Fruit fly (Drosophila melanogaster) whole organism, embryonic: ENCODE measurements around the gene dao.

Source experiments
- Ada2b ChIP-seq: fragments of 200-800 bp; sonication (Bioruptor generic); IDR thresholded peaks from 2 replicates; pipeline ENCODE4 v1.3.6; 2022; ENCODE audit warnings: missing biosample characterization, missing genetic modification characterization
- BtbVII ChIP-seq: fragments of 200-800 bp; sonication (Bioruptor generic); optimal IDR thresholded peaks from 3 replicates; lab custom pipeline; 2017; ENCODE audit warnings: missing biosample characterization, mild to moderate bottlenecking, missing genetic modification characterization
- CG10147 ChIP-seq: fragments of 200-800 bp; sonication (Bioruptor generic); optimal IDR thresholded peaks from 2 replicates; lab custom pipeline; 2019; ENCODE audit warnings: missing biosample characterization, mild to moderate bottlenecking, missing genetic modification characterization, moderate library complexity
- CG10274 ChIP-seq: fragments of 200-800 bp; sonication (Bioruptor generic); optimal IDR thresholded peaks from 3 replicates; lab custom pipeline; 2017; ENCODE audit warnings: missing biosample characterization, mild to moderate bottlenecking, missing genetic modification characterization
- CG10654 ChIP-seq: fragments of 200-800 bp; sonication (Bioruptor generic); optimal IDR thresholded peaks from 2 replicates; lab custom pipeline; 2016; ENCODE audit warnings: missing biosample characterization, missing genetic modification characterization
- CG11723 ChIP-seq: fragments of 200-800 bp; sonication (Bioruptor generic); optimal IDR thresholded peaks from 2 replicates; lab custom pipeline; 2017; ENCODE audit warnings: missing biosample characterization, mild to moderate bottlenecking, missing genetic modification characterization
- CG12744 ChIP-seq: fragments of 200-800 bp; sonication (Bioruptor generic); optimal IDR thresholded peaks from 2 replicates; lab custom pipeline; 2016; ENCODE audit warnings: missing biosample characterization, missing genetic modification characterization
- CG13287 ChIP-seq: fragments of 200-800 bp; sonication (Bioruptor generic); IDR thresholded peaks from 2 replicates; pipeline ENCODE4 v1.3.6; 2022; ENCODE audit warnings: missing biosample characterization, missing genetic modification characterization; ENCODE audit not compliant: partially characterized antibody
- CG1602 ChIP-seq: fragments of 200-800 bp; sonication (Bioruptor generic); optimal IDR thresholded peaks from 3 replicates; lab custom pipeline; 2016; ENCODE audit warnings: missing biosample characterization, missing genetic modification characterization
- CG1832 ChIP-seq: fragments of 200-800 bp; sonication (Bioruptor generic); optimal IDR thresholded peaks from 2 replicates; lab custom pipeline; 2017; ENCODE audit warnings: missing biosample characterization, mild to moderate bottlenecking, missing genetic modification characterization, inconsistent platforms
- CG2129 ChIP-seq: fragments of 200-800 bp; sonication (Bioruptor generic); IDR thresholded peaks from 2 replicates; pipeline ENCODE4 v1.3.6; 2022; ENCODE audit warnings: missing biosample characterization, missing genetic modification characterization; ENCODE audit not compliant: partially characterized antibody
- CG2202 ChIP-seq: fragments of 200-800 bp; sonication (Bioruptor generic); optimal IDR thresholded peaks from 2 replicates; lab custom pipeline; 2018; ENCODE audit warnings: missing biosample characterization, mild to moderate bottlenecking, missing genetic modification characterization
- CG2875 ChIP-seq: fragments of 200-800 bp; sonication (Bioruptor generic); optimal IDR thresholded peaks from 2 replicates; lab custom pipeline; 2017; ENCODE audit warnings: missing biosample characterization, mild to moderate bottlenecking, missing genetic modification characterization, missing genetic modification reagents
- CG31441 ChIP-seq: fragments of 200-800 bp; sonication (Bioruptor generic); IDR thresholded peaks from 2 replicates; pipeline ENCODE4 v1.3.6; 2022; ENCODE audit warnings: missing biosample characterization, missing genetic modification characterization
- CG3281 ChIP-seq: fragments of 200-800 bp; sonication (Bioruptor generic); optimal IDR thresholded peaks from 3 replicates; lab custom pipeline; 2017; ENCODE audit warnings: missing biosample characterization, mild to moderate bottlenecking, missing genetic modification characterization
- CG42726 ChIP-seq: fragments of 200-800 bp; sonication (Bioruptor generic); IDR thresholded peaks from 2 replicates; pipeline ENCODE4 v1.3.6; 2022; ENCODE audit warnings: missing biosample characterization, missing genetic modification characterization; ENCODE audit not compliant: partially characterized antibody
- CG7357 ChIP-seq: fragments of 200-800 bp; sonication (Bioruptor generic); IDR thresholded peaks from 3 replicates; pipeline ENCODE4 v1.3.6; 2022; ENCODE audit warnings: missing biosample characterization, missing genetic modification characterization
- CG8765 ChIP-seq: fragments of 200-800 bp; sonication (Bioruptor generic); IDR thresholded peaks from 2 replicates; pipeline ENCODE4 v1.3.6; 2022; ENCODE audit warnings: missing biosample characterization, missing genetic modification characterization
- CG9609 ChIP-seq: fragments of 200-800 bp; sonication (Bioruptor generic); optimal IDR thresholded peaks from 3 replicates; lab custom pipeline; 2016; ENCODE audit warnings: missing biosample characterization, missing genetic modification characterization
- Gug ChIP-seq: fragments of 200-800 bp; sonication (Bioruptor generic); IDR thresholded peaks from 4 replicates; pipeline ENCODE4 v1.3.6; 2022; ENCODE audit warnings: missing biosample characterization, missing genetic modification characterization
- HHEX ChIP-seq: fragments of 200-800 bp; sonication (Bioruptor generic); optimal IDR thresholded peaks from 3 replicates; lab custom pipeline; 2017; ENCODE audit warnings: missing biosample characterization, mild to moderate bottlenecking, missing genetic modification characterization, missing genetic modification reagents
- HLH4C ChIP-seq: fragments of 200-800 bp; sonication (Bioruptor generic); IDR thresholded peaks from 3 replicates; pipeline ENCODE4 v1.3.6; 2022; ENCODE audit warnings: missing biosample characterization, missing genetic modification characterization; ENCODE audit not compliant: partially characterized antibody
- Lhr ChIP-seq: fragments of 200-800 bp; sonication (Bioruptor generic); optimal IDR thresholded peaks from 3 replicates; lab custom pipeline; 2017; ENCODE audit warnings: mild to moderate bottlenecking, missing biosample characterization, missing genetic modification reagents, missing genetic modification characterization
- Mad ChIP-seq: fragments of 200-800 bp; sonication (Bioruptor generic); optimal IDR thresholded peaks from 2 replicates; lab custom pipeline; 2016; ENCODE audit warnings: missing biosample characterization, missing genetic modification characterization
- NC2β ChIP-seq: fragments of 200-800 bp; sonication (Bioruptor generic); optimal IDR thresholded peaks from 2 replicates; lab custom pipeline; 2016; ENCODE audit warnings: missing biosample characterization, missing genetic modification characterization
- NfI ChIP-seq: fragments of 200-800 bp; sonication (Bioruptor generic); optimal IDR thresholded peaks from 3 replicates; lab custom pipeline; 2018; ENCODE audit warnings: missing biosample characterization, mild to moderate bottlenecking, missing genetic modification characterization, moderate library complexity
- Xbp1 ChIP-seq: fragments of 200-800 bp; sonication (Bioruptor generic); optimal IDR thresholded peaks from 3 replicates; lab custom pipeline; 2016; ENCODE audit warnings: missing biosample characterization, mild to moderate bottlenecking, missing genetic modification characterization
- bigmax ChIP-seq: fragments of 200-800 bp; sonication (Bioruptor generic); optimal IDR thresholded peaks from 2 replicates; lab custom pipeline; 2018; ENCODE audit warnings: missing biosample characterization, mild to moderate bottlenecking, missing genetic modification characterization
- cad ChIP-seq: fragments of >200 bp; optimal IDR thresholded peaks from 2 replicates; lab custom pipeline; 2017; ENCODE audit warnings: missing biosample characterization, missing genetic modification characterization
- caup ChIP-seq: fragments of 200-800 bp; sonication (Bioruptor generic); optimal IDR thresholded peaks from 3 replicates; lab custom pipeline; 2017; ENCODE audit warnings: missing biosample characterization, mild to moderate bottlenecking, missing genetic modification characterization, moderate library complexity; ENCODE audit not compliant: severe bottlenecking
- chm ChIP-seq: fragments of 200-800 bp; sonication (Bioruptor generic); IDR thresholded peaks from 2 replicates; pipeline ENCODE4 v1.3.6; 2022; ENCODE audit warnings: missing biosample characterization, missing genetic modification characterization
- crc ChIP-seq: fragments of 200-800 bp; sonication (Bioruptor generic); optimal IDR thresholded peaks from 2 replicates; lab custom pipeline; 2016; ENCODE audit warnings: missing biosample characterization, missing genetic modification characterization
- crp ChIP-seq, 2 experiments: fragments of 200-800 bp; sonication (Bioruptor generic); optimal IDR thresholded peaks; 2 replicates in 1 of 2; 3 replicates in 1 of 2; lab custom pipeline; 2017; ENCODE audit warnings: missing biosample characterization in 2 of 2, missing genetic modification characterization in 2 of 2, mild to moderate bottlenecking in 1 of 2, moderate library complexity in 1 of 2
- disco-r ChIP-seq: fragments of 200-800 bp; sonication (Bioruptor generic); optimal IDR thresholded peaks from 2 replicates; lab custom pipeline; 2016; ENCODE audit warnings: missing biosample characterization, missing genetic modification characterization
- ems ChIP-seq: fragments of 200-800 bp; sonication (Bioruptor generic); optimal IDR thresholded peaks from 3 replicates; lab custom pipeline; 2016; ENCODE audit warnings: missing biosample characterization, missing genetic modification characterization
- eyg ChIP-seq: fragments of 200-800 bp; sonication (Bioruptor generic); optimal IDR thresholded peaks from 3 replicates; lab custom pipeline; 2016; ENCODE audit warnings: missing biosample characterization, missing genetic modification characterization
- hth ChIP-seq: fragments of >200 bp; optimal IDR thresholded peaks from 2 replicates; lab custom pipeline; 2017; ENCODE audit warnings: inconsistent platforms
- ken ChIP-seq: fragments of 200-800 bp; sonication (Bioruptor generic); IDR thresholded peaks from 3 replicates; pipeline ENCODE4 v1.3.6; 2022; ENCODE audit warnings: missing biosample characterization, missing genetic modification characterization
- mld ChIP-seq: fragments of 200-800 bp; sonication (Bioruptor generic); IDR thresholded peaks from 3 replicates; pipeline ENCODE4 v1.3.6; 2022; ENCODE audit warnings: missing biosample characterization, missing genetic modification characterization; ENCODE audit not compliant: partially characterized antibody
- nerfin-2 ChIP-seq: fragments of 200-800 bp; sonication (Bioruptor generic); IDR thresholded peaks from 2 replicates; pipeline ENCODE4 v1.3.6; 2022; ENCODE audit warnings: missing biosample characterization, missing genetic modification characterization; ENCODE audit not compliant: partially characterized antibody
- onecut ChIP-seq: fragments of 200-800 bp; sonication (Bioruptor generic); IDR thresholded peaks from 2 replicates; pipeline ENCODE4 v1.3.6; 2022; ENCODE audit warnings: missing biosample characterization, missing genetic modification characterization
- phol ChIP-seq: fragments of 200-800 bp; sonication (Bioruptor generic); optimal IDR thresholded peaks from 3 replicates; lab custom pipeline; 2018; ENCODE audit warnings: missing biosample characterization, mild to moderate bottlenecking, missing genetic modification characterization, moderate library complexity
- pum ChIP-seq: fragments of 200-800 bp; sonication (Bioruptor generic); optimal IDR thresholded peaks from 2 replicates; lab custom pipeline; 2016; ENCODE audit warnings: missing biosample characterization, missing genetic modification characterization
- sens ChIP-seq: fragments of 200-800 bp; sonication (Bioruptor generic); peaks from one replicate; lab custom pipeline; 2016; ENCODE audit warnings: missing biosample characterization, missing genetic modification characterization
- seq ChIP-seq: fragments of 200-800 bp; sonication (Bioruptor generic); IDR thresholded peaks from 2 replicates; pipeline ENCODE4 v1.3.6; 2022; ENCODE audit warnings: missing biosample characterization, missing genetic modification characterization
- sqz ChIP-seq: fragments of 200-800 bp; sonication (Bioruptor generic); optimal IDR thresholded peaks from 3 replicates; lab custom pipeline; 2018; ENCODE audit warnings: missing biosample characterization, mild to moderate bottlenecking, missing genetic modification characterization
- stwl ChIP-seq: fragments of 200-800 bp; sonication (Bioruptor generic); optimal IDR thresholded peaks from 3 replicates; lab custom pipeline; 2018; ENCODE audit warnings: missing biosample characterization, mild to moderate bottlenecking, missing genetic modification characterization, moderate library complexity
- unc-4 ChIP-seq: fragments of 200-800 bp; sonication (Bioruptor generic); IDR thresholded peaks from 2 replicates; pipeline ENCODE4 v1.3.6; 2022; ENCODE audit warnings: missing biosample characterization, missing genetic modification characterization; ENCODE audit not compliant: partially characterized antibody

dao gene

DNA sequence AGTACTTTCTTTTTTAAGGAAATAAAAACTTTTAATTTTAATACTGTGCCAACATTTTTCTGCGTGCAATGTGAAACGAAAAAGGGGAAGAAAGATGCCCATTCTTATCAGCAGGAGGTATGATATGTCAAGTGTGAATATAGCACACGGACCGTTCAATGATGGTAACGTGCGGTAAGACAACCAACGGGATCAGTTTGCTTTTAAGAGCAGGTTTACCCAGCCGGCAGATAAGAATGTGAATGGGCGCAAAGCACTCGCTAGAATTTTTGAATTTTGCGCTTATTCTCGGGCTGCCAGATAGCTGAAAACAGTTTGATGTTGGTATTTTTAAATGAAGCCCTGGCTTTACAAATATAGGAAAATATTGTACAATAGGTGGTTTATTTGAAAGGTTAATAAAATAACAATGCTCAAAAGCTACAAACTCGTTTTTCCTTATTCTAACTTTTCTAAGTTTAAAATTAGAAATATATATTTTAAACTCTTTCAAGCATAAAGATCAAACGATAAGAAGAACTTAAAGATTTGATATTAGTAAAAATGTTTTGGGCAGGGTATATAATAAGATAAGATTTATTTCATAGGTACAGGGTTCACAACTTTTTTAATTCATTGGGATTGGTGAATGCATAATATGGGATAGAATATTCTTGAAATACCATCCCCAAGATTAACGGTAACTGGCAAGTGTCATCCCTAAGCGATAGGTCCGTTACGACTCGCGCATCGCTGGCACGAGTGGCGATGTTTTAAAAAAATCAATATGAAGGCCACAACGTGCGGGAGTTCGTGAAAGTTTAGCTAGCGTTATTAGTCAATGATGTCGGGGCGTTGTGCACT is at the start of gene dao (continued):
- TF ChIP-seq Lhr (GFP tag; lab: Kevin White, UChicago) (peak; percentile 58), CG11723 (GFP tag; lab: Kevin White, UChicago) (no peak), cad (GFP tag; lab: Kevin White, UChicago) (no peak), CG42726 (GFP tag; lab: Robert Waterston, UW) (peak; percentile 48; the same call in 1 of the 2 replicates), crc (no peak), CG3281 (GFP tag; lab: Kevin White, UChicago) (no peak), HLH4C (peak; percentile 76), CG9609 (peak; percentile 15), CG1832 (GFP tag; lab: Kevin White, UChicago) (no peak), CG31441 (GFP tag; lab: Robert Waterston, UW) (no peak), seq (no peak), CG2129 (peak; percentile 49), sens (GFP tag; lab: Kevin White, UChicago) (peak; percentile 84), hth (lab: Kevin White, UChicago) (no peak), CG10274 (no peak), Mad (GFP tag; lab: Kevin White, UChicago) (no peak), CG12744 (peak; percentile 37), stwl (tag; lab: Kevin White, UChicago) (peak; percentile 52), eyg (GFP tag; lab: Kevin White, UChicago) (no peak), phol (peak; percentile 70), CG2202 (tag; lab: Kevin White, UChicago) (no peak), unc-4 (GFP tag; lab: Robert Waterston, UW) (peak; percentile 74), CG7357 (GFP tag; lab: Robert Waterston, UW) (no peak), NC2β (no peak), CG8765 (GFP tag; lab: Robert Waterston, UW) (no peak), NfI (GFP tag; lab: Kevin White, UChicago) (peak; percentile 15), ken (GFP tag; lab: Robert Waterston, UW) (no peak), HHEX (no peak), CG1602 (GFP tag; lab: Kevin White, UChicago) (peak; percentile 68), Ada2b (peak; percentile 62), Xbp1 (peak; percentile 79), nerfin-2 (GFP tag; lab: Robert Waterston, UW) (peak; percentile 59; the same call in 1 of the 2 replicates), bigmax (GFP tag; lab: Kevin White, UChicago) (no peak), BtbVII (GFP tag; lab: Kevin White, UChicago) (peak; percentile 30), CG2875 (GFP tag; lab: Kevin White, UChicago) (no peak), pum (GFP tag; lab: Kevin White, UChicago) (no peak), CG10147 (GFP tag; lab: Kevin White, UChicago) (no peak), sqz (GFP tag; lab: Kevin White, UChicago) (no peak), mld (GFP tag; lab: Robert Waterston, UW) (peak; percentile 62; the same call in 1 of the 3 replicates), disco-r (GFP tag; lab: Kevin White, UChicago) (no peak), crp (GFP tag; optimal IDR thresholded peaks at IDR 0.05; lab: Kevin White, UChicago) (no peak), CG13287 (peak; percentile 82), ems (GFP tag; lab: Kevin White, UChicago) (peak; percentile 27), caup (GFP tag; lab: Kevin White, UChicago) (peak; percentile 1), chm (GFP tag; lab: Robert Waterston, UW) (0 out of 2 replicates have a peak, but pooled peaks have one; percentile 11), onecut (GFP tag; lab: Robert Waterston, UW) (peak; percentile 99), CG10654 (GFP tag; lab: Kevin White, UChicago) (peak; percentile 17), Gug (GFP tag; lab: Robert Waterston, UW) (peak; percentile 77; the same call in 3 of the 4 replicates)
